Fruit fly (Drosophila melanogaster): ENCODE measurements around the gene CG31528.
A peak's percentile ranks its signal among the peaks of the same experiment; 100 is the strongest.

The CG31528 gene

dm6 chr3R:4399810-4400496 is 16.3 kb upstream of the CG31528 start (continued):
- peak; percentile 69 for TF ChIP-seq MBD-R2 (GFP tag; IDR thresholded peaks at IDR 0.05)
- TF ChIP-seq Ets97D (GFP tag; optimal IDR thresholded peaks at IDR 0.05) = no peak
- TF ChIP-seq sim (GFP tag; IDR thresholded peaks at IDR 0.05) = no peak
- TF ChIP-seq prd (optimal IDR thresholded peaks at IDR 0.05) = no peak
- peak; percentile 48; the same call in 2 of the 3 replicates for TF ChIP-seq prd (GFP tag; IDR thresholded peaks at IDR 0.05)
- TF ChIP-seq CG18764 (GFP tag; optimal IDR thresholded peaks at IDR 0.05) = peak; percentile 64
- TF ChIP-seq BtbVII (GFP tag; optimal IDR thresholded peaks at IDR 0.05) = no peak
- no peak for TF ChIP-seq CG10462 (GFP tag; optimal IDR thresholded peaks at IDR 0.05)
- 0 out of 4 replicates have a peak, but pooled peaks have one; percentile 12 for TF ChIP-seq Dll (GFP tag; IDR thresholded peaks at IDR 0.05; ENCODE audit: partially characterized antibody)
- TF ChIP-seq vfl (GFP tag; optimal IDR thresholded peaks at IDR 0.05) = no peak
- TF ChIP-seq CG12744 (GFP tag; optimal IDR thresholded peaks at IDR 0.05) = no peak
- TF ChIP-seq Nf-YA (GFP tag; IDR thresholded peaks at IDR 0.05) = no peak
- no peak for TF ChIP-seq Blimp-1 (GFP tag; optimal IDR thresholded peaks at IDR 0.05)
- no peak for TF ChIP-seq CG14050 (GFP tag; IDR thresholded peaks at IDR 0.05)
- TF ChIP-seq Taf1 (GFP tag; IDR thresholded peaks at IDR 0.05) = no peak
- no peak for TF ChIP-seq CG13624 (GFP tag; optimal IDR thresholded peaks at IDR 0.05)
- TF ChIP-seq Atf-2 (GFP tag; optimal IDR thresholded peaks at IDR 0.05) = no peak
- no peak for TF ChIP-seq CG43689 (GFP tag; IDR thresholded peaks at IDR 0.05)
- no peak for TF ChIP-seq CG14965 (GFP tag; optimal IDR thresholded peaks at IDR 0.05; ENCODE audit: borderline replicate concordance)
- TF ChIP-seq CG17328 (GFP tag; IDR thresholded peaks at IDR 0.05) = no peak
- TF ChIP-seq Antp (GFP tag; optimal IDR thresholded peaks at IDR 0.05) = no peak
- TF ChIP-seq CG7271 (tag; optimal IDR thresholded peaks at IDR 0.05) = no peak
- TF ChIP-seq CG13123 (GFP tag; optimal IDR thresholded peaks at IDR 0.05) = no peak
- 0 out of 2 replicates have a peak, but pooled peaks have one; percentile 26 for TF ChIP-seq CG9215 (GFP tag; IDR thresholded peaks at IDR 0.05)
- TF ChIP-seq CG11456 (GFP tag; IDR thresholded peaks at IDR 0.05) = no peak
- TF ChIP-seq CG9727 (GFP tag; optimal IDR thresholded peaks at IDR 0.05) = peak; percentile 31
- TF ChIP-seq zfh2 (GFP tag; optimal IDR thresholded peaks at IDR 0.05) = peak; percentile 12
- peak; percentile 17 for TF ChIP-seq Sry-δ (GFP tag; optimal IDR thresholded peaks at IDR 0.05)
- no peak for TF ChIP-seq disco-r (GFP tag; optimal IDR thresholded peaks at IDR 0.05)
- no peak for TF ChIP-seq Atf6 (GFP tag; IDR thresholded peaks at IDR 0.05)
- no peak for TF ChIP-seq jigr1 (GFP tag; IDR thresholded peaks at IDR 0.05)
- TF ChIP-seq nerfin-2 (GFP tag; IDR thresholded peaks at IDR 0.05; ENCODE audit: partially characterized antibody) = no peak
- TF ChIP-seq CG9609 (GFP tag; optimal IDR thresholded peaks at IDR 0.05) = no peak
- no peak for TF ChIP-seq chm (GFP tag; IDR thresholded peaks at IDR 0.05)
- no peak for TF ChIP-seq Bdp1 (GFP tag; optimal IDR thresholded peaks at IDR 0.05)
- TF ChIP-seq CTCF (GFP tag; optimal IDR thresholded peaks at IDR 0.05) = no peak
- peak; percentile 85 for TF ChIP-seq MESR4 (GFP tag; optimal IDR thresholded peaks at IDR 0.05)
- no peak for TF ChIP-seq ham (GFP tag; IDR thresholded peaks at IDR 0.05)
- TF ChIP-seq gsb (GFP tag; IDR thresholded peaks at IDR 0.05) = no peak
- TF ChIP-seq CG1603 (tag; optimal IDR thresholded peaks at IDR 0.05) = peak; percentile 63
- TF ChIP-seq bsh (GFP tag; optimal IDR thresholded peaks at IDR 0.05) = no peak
- no peak for TF ChIP-seq E2f2 (GFP tag; IDR thresholded peaks at IDR 0.05)
- peak; percentile 10 for TF ChIP-seq fd96Cb (tag; optimal IDR thresholded peaks at IDR 0.05)
- TF ChIP-seq CG11247 (GFP tag; IDR thresholded peaks at IDR 0.05) = no peak
- TF ChIP-seq Lim3 (GFP tag; IDR thresholded peaks at IDR 0.05) = no peak
- TF ChIP-seq CG15073 (GFP tag; optimal IDR thresholded peaks at IDR 0.05) = no peak
- no peak for TF ChIP-seq cato (GFP tag; optimal IDR thresholded peaks at IDR 0.05; ENCODE audit: borderline replicate concordance)
- TF ChIP-seq CG15601 (tag; optimal IDR thresholded peaks at IDR 0.05) = peak; percentile 12
- no peak for TF ChIP-seq CG8478 (optimal IDR thresholded peaks at IDR 0.05)
- TF ChIP-seq CG10267 (tag; optimal IDR thresholded peaks at IDR 0.05) = peak; percentile 18
- TF ChIP-seq Scr (GFP tag; IDR thresholded peaks at IDR 0.05; ENCODE audit: partially characterized antibody) = no peak; the same call in 1 of the 2 replicates
- no peak for TF ChIP-seq ftz-f1 (GFP tag; optimal IDR thresholded peaks at IDR 0.05)
